Fruit fly (Drosophila melanogaster): ENCODE measurements around the gene ClC-c.

Gene ClC-c

dm6 chr3L:16047105-16047504 lies 43.1 kb upstream of the ClC-c start:
- peak in 1 of 2 experiments; percentile 32 for TF ChIP-seq dl (GFP tag; optimal IDR thresholded peaks at IDR 0.05; ENCODE audit: insufficient read depth in 1 of 2, partially characterized antibody in 2 of 2)
- TF ChIP-seq Myc (optimal IDR thresholded peaks at IDR 0.05): no peak
- peak; percentile 74 for TF ChIP-seq Dif (GFP tag; optimal IDR thresholded peaks at IDR 0.05; ENCODE audit: partially characterized antibody)

- no peak for TF ChIP-seq Mio (GFP tag; optimal IDR thresholded peaks at IDR 0.05)
- TF ChIP-seq Dfd (GFP tag; optimal IDR thresholded peaks at IDR 0.05): no peak
- TF ChIP-seq woc (GFP tag; optimal IDR thresholded peaks at IDR 0.05): peak; percentile 16
- TF ChIP-seq HLH106 (tag; optimal IDR thresholded peaks at IDR 0.05): peak; percentile 67
- TF ChIP-seq N (GFP tag; optimal IDR thresholded peaks at IDR 0.05): no peak
- TF ChIP-seq jim (GFP tag; optimal IDR thresholded peaks at IDR 0.05): no peak
- TF ChIP-seq CrebA (GFP tag; optimal IDR thresholded peaks at IDR 0.05; ENCODE audit: borderline replicate concordance): no peak
- TF ChIP-seq foxo (GFP tag; optimal IDR thresholded peaks at IDR 0.05): peak in 1 of 2 experiments; percentile 75
- peak; percentile 60 for TF ChIP-seq Sp1 (GFP tag; optimal IDR thresholded peaks at IDR 0.05)
- TF ChIP-seq dmrt93B (GFP tag; optimal IDR thresholded peaks at IDR 0.05): peak; percentile 13
- peak; percentile 74 for TF ChIP-seq br (GFP tag; optimal IDR thresholded peaks at IDR 0.05)
- no peak for TF ChIP-seq Hr83 (GFP tag; optimal IDR thresholded peaks at IDR 0.05; ENCODE audit: poor library complexity, severe bottlenecking)
- peak; percentile 67 for TF ChIP-seq ey (GFP tag; optimal IDR thresholded peaks at IDR 0.05)
- no peak for TF ChIP-seq Dif (GFP tag; optimal IDR thresholded peaks at IDR 0.05; ENCODE audit: partially characterized antibody)
- TF ChIP-seq Rel (GFP tag; optimal IDR thresholded peaks at IDR 0.05): no peak
- peak; percentile 22 for TF ChIP-seq Rel (tag; optimal IDR thresholded peaks at IDR 0.05)
- TF ChIP-seq CG32264 (GFP tag; optimal IDR thresholded peaks at IDR 0.05): peak; percentile 44
- TF ChIP-seq psq (GFP tag; optimal IDR thresholded peaks at IDR 0.05): peak; percentile 60
- no peak for TF ChIP-seq brk (GFP tag; optimal IDR thresholded peaks at IDR 0.05)
- no peak for TF ChIP-seq Vsx2 (GFP tag; optimal IDR thresholded peaks at IDR 0.05; ENCODE audit: partially characterized antibody)
- peak; percentile 42 for TF ChIP-seq OdsH (GFP tag; optimal IDR thresholded peaks at IDR 0.05)
- peak; percentile 75 for TF ChIP-seq h (GFP tag; optimal IDR thresholded peaks at IDR 0.05)
- no peak for TF ChIP-seq usp (GFP tag; optimal IDR thresholded peaks at IDR 0.05)
- TF ChIP-seq CG9705 (GFP tag; optimal IDR thresholded peaks at IDR 0.05): peak; percentile 41
- peak; percentile 62 for TF ChIP-seq rgr (GFP tag; optimal IDR thresholded peaks at IDR 0.05)
- TF ChIP-seq Hr78 (GFP tag; optimal IDR thresholded peaks at IDR 0.05): no peak
- peak; percentile 54 for TF ChIP-seq Hnf4 (GFP tag; optimal IDR thresholded peaks at IDR 0.05)
- no peak for TF ChIP-seq Myc (optimal IDR thresholded peaks at IDR 0.05)
- peak; percentile 61 for TF ChIP-seq fru (GFP tag; optimal IDR thresholded peaks at IDR 0.05)
Measured at dm6 chr3L:16048086-16048485, 42.2 kb upstream of the ClC-c start.

- TF ChIP-seq Dfd (GFP tag; optimal IDR thresholded peaks at IDR 0.05) (no peak), usp (GFP tag; optimal IDR thresholded peaks at IDR 0.05) (no peak), HLH106 (tag; optimal IDR thresholded peaks at IDR 0.05) (no peak), psq (GFP tag; optimal IDR thresholded peaks at IDR 0.05) (no peak), CrebA (GFP tag; optimal IDR thresholded peaks at IDR 0.05; ENCODE audit: borderline replicate concordance) (no peak), rgr (GFP tag; optimal IDR thresholded peaks at IDR 0.05) (peak; percentile 15), CG32264 (GFP tag; optimal IDR thresholded peaks at IDR 0.05) (no peak), dl (GFP tag; optimal IDR thresholded peaks at IDR 0.05; ENCODE audit: insufficient read depth in 1 of 2, partially characterized antibody in 2 of 2) (peak in 1 of 2 experiments; percentile 14), woc (GFP tag; optimal IDR thresholded peaks at IDR 0.05) (peak; percentile 1), h (GFP tag; optimal IDR thresholded peaks at IDR 0.05) (no peak), sage (GFP tag; optimal IDR thresholded peaks at IDR 0.05) (peak; percentile 3)
Measured at dm6 chr3L:16048722-16049459, 41.4 kb upstream of the ClC-c start.
